Fruit fly (Drosophila melanogaster) whole organism, prepupa: ENCODE results near the gene Osi6.

ENCODE experiments used
- Blimp-1 ChIP-seq: fragments of 200-800 bp; sonication (Bioruptor generic); optimal IDR thresholded peaks from 3 replicates; lab custom pipeline; 2017; ENCODE audit warnings: missing biosample characterization, missing genetic modification characterization, mild to moderate bottlenecking, moderate library complexity, missing genetic modification reagents
- CG10669 ChIP-seq: fragments of 200-800 bp; sonication (Bioruptor generic); optimal IDR thresholded peaks from 3 replicates; lab custom pipeline; 2018; ENCODE audit warnings: missing biosample characterization, mild to moderate bottlenecking, missing genetic modification characterization, moderate library complexity
- CG11902 ChIP-seq: fragments of 200-800 bp; sonication (Bioruptor generic); optimal IDR thresholded peaks from 3 replicates; lab custom pipeline; 2016; ENCODE audit warnings: missing biosample characterization, missing genetic modification characterization
- CG6276 ChIP-seq: fragments of 200-800 bp; sonication (Bioruptor generic); optimal IDR thresholded peaks from 2 replicates; lab custom pipeline; 2017; ENCODE audit warnings: missing biosample characterization, mild to moderate bottlenecking, missing genetic modification characterization
- CG6808 ChIP-seq: fragments of 200-800 bp; sonication (Bioruptor generic); optimal IDR thresholded peaks from 3 replicates; lab custom pipeline; 2017; ENCODE audit warnings: missing biosample characterization, missing genetic modification characterization, mild to moderate bottlenecking, moderate library complexity, missing genetic modification reagents
- CG9139 ChIP-seq: fragments of 200-800 bp; sonication (Bioruptor generic); optimal IDR thresholded peaks from 3 replicates; lab custom pipeline; 2017; ENCODE audit warnings: missing biosample characterization, mild to moderate bottlenecking, missing genetic modification characterization
- Ets21C ChIP-seq: fragments of 200-800 bp; sonication (Bioruptor generic); optimal IDR thresholded peaks from 3 replicates; lab custom pipeline; 2016; ENCODE audit warnings: missing biosample characterization, missing genetic modification characterization
- Gug ChIP-seq: fragments of 200-800 bp; sonication (Bioruptor generic); IDR thresholded peaks from 2 replicates; pipeline ENCODE4 v1.3.6; 2022; ENCODE audit warnings: missing biosample characterization, missing genetic modification characterization
- Hr38 ChIP-seq: sonication (Bioruptor generic); optimal IDR thresholded peaks from 2 replicates; lab custom pipeline; 2016; ENCODE audit warnings: missing biosample characterization, missing genetic modification characterization
- Hr39 ChIP-seq: fragments of 200-800 bp; sonication (Bioruptor generic); optimal IDR thresholded peaks from 2 replicates; lab custom pipeline; 2016; ENCODE audit warnings: missing biosample characterization, missing genetic modification characterization
- Sox102F ChIP-seq: fragments of 200-800 bp; sonication (Bioruptor generic); optimal IDR thresholded peaks from 2 replicates; lab custom pipeline; 2016; ENCODE audit warnings: missing biosample characterization, mild to moderate bottlenecking, missing genetic modification characterization
- dsx ChIP-seq: fragments of 200-800 bp; optimal IDR thresholded peaks from 3 replicates; lab custom pipeline; 2019; ENCODE audit warnings: missing biosample characterization, mild to moderate bottlenecking, missing genetic modification characterization, moderate library complexity; ENCODE audit not compliant: poor library complexity, severe bottlenecking
- eg ChIP-seq: fragments of 200-800 bp; sonication (Bioruptor generic); IDR thresholded peaks from 3 replicates; pipeline ENCODE4 v1.3.6; 2022; ENCODE audit warnings: missing biosample characterization, missing genetic modification characterization
- spab ChIP-seq: fragments of 200-800 bp; sonication (Bioruptor generic); optimal IDR thresholded peaks from 2 replicates; lab custom pipeline; 2017; ENCODE audit warnings: missing biosample characterization, mild to moderate bottlenecking, missing genetic modification characterization, missing genetic modification reagents

- peak; percentile 73 for TF ChIP-seq Blimp-1 (GFP tag; lab: Kevin White, UChicago)
- TF ChIP-seq CG6808 (GFP tag; lab: Kevin White, UChicago), result no peak
- TF ChIP-seq Gug (GFP tag; lab: Robert Waterston, UW), result no peak
- no peak for TF ChIP-seq Sox102F (GFP tag; lab: Kevin White, UChicago)
- no peak for TF ChIP-seq Hr39
- no peak for TF ChIP-seq CG10669 (GFP tag; lab: Kevin White, UChicago)
- no peak for TF ChIP-seq CG11902
- TF ChIP-seq eg (GFP tag; lab: Robert Waterston, UW), result no peak
- TF ChIP-seq CG9139 (GFP tag; lab: Kevin White, UChicago), result no peak
- TF ChIP-seq spab (GFP tag; lab: Kevin White, UChicago), result no peak
- TF ChIP-seq Ets21C (GFP tag; lab: Kevin White, UChicago), result no peak
- TF ChIP-seq CG6276 (GFP tag; lab: Kevin White, UChicago), result no peak
- no peak for TF ChIP-seq Hr38 (GFP tag; lab: Kevin White, UChicago)
- TF ChIP-seq dsx (GFP tag; lab: Kevin White, UChicago), result no peak
These were observed 5.8 kb downstream of the Osi6 start for dm6 chr3R:6240263-6240662.
